Worm (Caenorhabditis elegans) whole organism, L4 larva: ENCODE measurements around the gene C16C4.1.

Source experiments
- T26A8.4 ChIP-seq: fragments of 200-800 bp; sonication (Bioruptor generic); IDR thresholded peaks from 2 replicates; pipeline ENCODE4 v1.3.6; 2022; ENCODE audit warnings: missing genetic modification characterization, missing compliant biosample characterization
- ZK546.5 ChIP-seq, 2 experiments: sonication (generic microtip); optimal IDR thresholded peaks; 2 replicates each; lab custom pipeline; 2017; ENCODE audit warnings: missing biosample characterization in 2 of 2, missing genetic modification characterization in 2 of 2
- aly-2 ChIP-seq: sonication (generic microtip); optimal IDR thresholded peaks from 2 replicates; lab custom pipeline; 2018; ENCODE audit warnings: missing biosample characterization, missing genetic modification characterization
- ama-1 ChIP-seq: fragments of 150-350 bp; optimal IDR thresholded peaks from 2 replicates; lab custom pipeline; 2014; ENCODE audit warnings: inconsistent platforms, mixed read lengths
- attf-4 ChIP-seq: sonication (generic microtip); optimal IDR thresholded peaks from 3 replicates; lab custom pipeline; 2017; ENCODE audit warnings: missing biosample characterization, missing genetic modification characterization
- ceh-82 ChIP-seq: sonication (generic microtip); optimal IDR thresholded peaks from 2 replicates; lab custom pipeline; 2017; ENCODE audit warnings: missing biosample characterization, missing genetic modification characterization
- daf-19 ChIP-seq: fragments of 200-800 bp; sonication (Bioruptor generic); conservative IDR thresholded peaks from 2 replicates; pipeline ENCODE4 v1.3.6; 2022; ENCODE audit warnings: missing genetic modification characterization, missing compliant biosample characterization
- dmd-8 ChIP-seq: fragments of 200-800 bp; sonication (Bioruptor generic); IDR thresholded peaks from 2 replicates; pipeline ENCODE4 v1.3.6; 2022; ENCODE audit warnings: missing genetic modification characterization, missing compliant biosample characterization
- egl-43 ChIP-seq: fragments of 200-800 bp; sonication (Bioruptor generic); IDR thresholded peaks from 2 replicates; pipeline ENCODE4 v1.3.6; 2022; ENCODE audit warnings: missing genetic modification reagents, missing genetic modification characterization, missing compliant biosample characterization
- fos-1 ChIP-seq: fragments of 150-350 bp; optimal IDR thresholded peaks from 2 replicates; lab custom pipeline; 2014; ENCODE audit warnings: missing biosample characterization, missing genetic modification characterization
- hlh-11 ChIP-seq: fragments of 200-800 bp; sonication (Bioruptor generic); optimal IDR thresholded peaks from 2 replicates; lab custom pipeline; 2018; ENCODE audit warnings: mild to moderate bottlenecking, missing genetic modification characterization, missing compliant biosample characterization
- lim-7 ChIP-seq: fragments of 200-800 bp; sonication (Bioruptor generic); IDR thresholded peaks from 2 replicates; pipeline ENCODE4 v1.3.6; 2022; ENCODE audit warnings: missing genetic modification characterization, missing compliant biosample characterization
- lin-1 ChIP-seq: fragments of 200-800 bp; sonication (Bioruptor generic); IDR thresholded peaks from 2 replicates; pipeline ENCODE4 v1.3.6; 2022; ENCODE audit warnings: missing genetic modification reagents, missing genetic modification characterization, missing compliant biosample characterization
- lin-13 ChIP-seq: fragments of 150-350 bp; optimal IDR thresholded peaks from 2 replicates; lab custom pipeline; 2014; ENCODE audit warnings: missing biosample characterization, missing genetic modification reagents, missing genetic modification characterization
- lin-38 ChIP-seq: fragments of 200-800 bp; sonication (Bioruptor generic); IDR thresholded peaks from 2 replicates; pipeline ENCODE4 v1.3.6; 2022; ENCODE audit warnings: missing genetic modification reagents, missing genetic modification characterization, missing compliant biosample characterization
- lir-3 ChIP-seq: sonication (generic microtip); optimal IDR thresholded peaks from 2 replicates; lab custom pipeline; 2016; ENCODE audit warnings: mild to moderate bottlenecking, missing genetic modification characterization, missing compliant biosample characterization
- madf-5 ChIP-seq, 2 experiments: fragments of 200-800 bp; sonication (Bioruptor generic); IDR thresholded peaks; 2 replicates each; pipeline ENCODE4 v1.3.6; 2022; ENCODE audit warnings: missing compliant biosample characterization in 2 of 2, missing genetic modification characterization in 2 of 2
- mep-1 ChIP-seq: fragments of 150-350 bp; sonication (generic microtip); optimal IDR thresholded peaks from 3 replicates; lab custom pipeline; 2014; ENCODE audit warnings: missing biosample characterization, missing genetic modification characterization
- mxl-3 ChIP-seq: fragments of 200-800 bp; sonication (Bioruptor generic); optimal IDR thresholded peaks from 2 replicates; lab custom pipeline; 2018; ENCODE audit warnings: mild to moderate bottlenecking, missing genetic modification characterization, missing compliant biosample characterization
- nhr-102 ChIP-seq: sonication (generic microtip); optimal IDR thresholded peaks from 2 replicates; lab custom pipeline; 2016; ENCODE audit warnings: mild to moderate bottlenecking, missing genetic modification characterization, moderate library complexity, missing compliant biosample characterization
- nhr-111 ChIP-seq: fragments of 200-800 bp; sonication (Bioruptor generic); optimal IDR thresholded peaks from 2 replicates; lab custom pipeline; 2018; ENCODE audit warnings: mild to moderate bottlenecking, missing genetic modification characterization, missing compliant biosample characterization
- nhr-25 ChIP-seq: sonication (generic microtip); optimal IDR thresholded peaks from 2 replicates; lab custom pipeline; 2017; ENCODE audit warnings: missing genetic modification characterization, mild to moderate bottlenecking, missing compliant biosample characterization, antibody characterized with exemption, moderate library complexity, borderline replicate concordance; ENCODE audit not compliant: insufficient read depth
- nhr-28 ChIP-seq: fragments of 150-350 bp; optimal IDR thresholded peaks from 2 replicates; lab custom pipeline; 2014; ENCODE audit warnings: missing biosample characterization, missing genetic modification characterization
- nhr-6 ChIP-seq: fragments of 150-350 bp; optimal IDR thresholded peaks from 2 replicates; lab custom pipeline; 2014; ENCODE audit warnings: missing biosample characterization, missing genetic modification characterization
- nhr-76 ChIP-seq: fragments of 150-350 bp; optimal IDR thresholded peaks from 2 replicates; lab custom pipeline; 2014; ENCODE audit warnings: missing biosample characterization, missing genetic modification characterization
- sdz-12 ChIP-seq: fragments of 200-800 bp; sonication (Bioruptor generic); optimal IDR thresholded peaks from 2 replicates; lab custom pipeline; 2018; ENCODE audit warnings: mild to moderate bottlenecking, missing genetic modification characterization, missing compliant biosample characterization
- set-16 ChIP-seq: fragments of 200-800 bp; sonication (Bioruptor generic); IDR thresholded peaks from 2 replicates; pipeline ENCODE4 v1.3.6; 2022; ENCODE audit warnings: missing genetic modification reagents, missing genetic modification characterization, missing compliant biosample characterization
- spr-3 ChIP-seq: fragments of 200-800 bp; sonication (Bioruptor generic); optimal IDR thresholded peaks from 2 replicates; lab custom pipeline; 2018; ENCODE audit warnings: mild to moderate bottlenecking, missing genetic modification characterization, missing compliant biosample characterization
- unc-130 ChIP-seq: sonication (generic microtip); optimal IDR thresholded peaks from 2 replicates; lab custom pipeline; 2016; ENCODE audit warnings: missing genetic modification reagents, missing genetic modification characterization, missing compliant biosample characterization
- unc-39 ChIP-seq: sonication (generic microtip); optimal IDR thresholded peaks from 2 replicates; lab custom pipeline; 2017; ENCODE audit warnings: missing biosample characterization, missing genetic modification characterization
- unc-62 ChIP-seq, 3 experiments: fragments of 150-350 bp in 1 of 3; sonication (generic microtip); optimal IDR thresholded peaks in 2 of 3; peaks in 1 of 3; 1 replicate in 1 of 3; 2 replicates in 2 of 3; lab custom pipeline; 2014 to 2017; ENCODE audit warnings: missing biosample characterization in 3 of 3, missing genetic modification characterization in 3 of 3, missing genetic modification reagents in 3 of 3, missing genotype in 1 of 3
- zip-2 ChIP-seq: fragments of 150-350 bp; optimal IDR thresholded peaks from 2 replicates; lab custom pipeline; 2014; ENCODE audit warnings: missing biosample characterization, missing genetic modification characterization
- ztf-11 ChIP-seq: fragments of 150-350 bp; optimal IDR thresholded peaks from 2 replicates; lab custom pipeline; 2014; ENCODE audit warnings: missing biosample characterization, missing genetic modification characterization
- ztf-7 ChIP-seq: fragments of 150-350 bp; optimal IDR thresholded peaks from 2 replicates; lab custom pipeline; 2014; ENCODE audit warnings: missing biosample characterization, missing genetic modification characterization

C16C4.1 gene

ce11 chrII:1886379-1886778, 7.6 kb upstream of the C16C4.1 start, which contains the start of gene math-7:
Gene math-7 (minus strand): TSS chrII:1886479.
- TF ChIP-seq lin-1 (no peak), attf-4 (tag; lab: Kevin White, UChicago) (no peak), nhr-76 (tag; lab: Kevin White, UChicago) (no peak), mxl-3 (GFP tag; lab: Kevin White, UChicago) (no peak), nhr-25 (tag; lab: Kevin White, UChicago) (no peak), ceh-82 (tag; lab: Kevin White, UChicago) (no peak), dmd-8 (GFP tag; lab: Robert Waterston, UW) (no peak), ama-1 (no peak), T26A8.4 (GFP tag; lab: Robert Waterston, UW) (no peak), nhr-111 (no peak), ztf-11 (tag; lab: Kevin White, UChicago) (no peak), unc-39 (tag; lab: Kevin White, UChicago) (no peak), nhr-28 (tag; lab: Kevin White, UChicago) (no peak), mep-1 (tag; lab: Kevin White, UChicago) (no peak)
- TF ChIP-seq, all 104 proteins: peak for 0

- no peak for TF ChIP-seq mep-1 (tag; lab: Kevin White, UChicago)
- TF ChIP-seq unc-130 (GFP tag; lab: Kevin White, UChicago), result no peak
- TF ChIP-seq daf-19 (GFP tag; lab: Robert Waterston, UW), result no peak
- TF ChIP-seq lim-7, result no peak
- TF ChIP-seq lir-3, result no peak
- TF ChIP-seq spr-3 (GFP tag; lab: Kevin White, UChicago), result no peak
- no peak for TF ChIP-seq lin-38 (GFP tag; lab: Robert Waterston, UW)
- TF ChIP-seq nhr-6, result no peak
These were observed 4.9 kb upstream of the C16C4.1 start, which contains the start of gene math-8 for ce11 chrII:1889071-1889470. Gene math-8 (minus strand): TSS chrII:1889171.

ce11 chrII:1890682-1891081, 3.3 kb upstream of the C16C4.1 start, which contains the start of gene math-9:
Gene math-9 (minus strand): TSS chrII:1890782.
- no peak for TF ChIP-seq egl-43 (GFP tag; lab: Robert Waterston, UW)

- TF ChIP-seq ztf-7 (tag; lab: Kevin White, UChicago) (no peak), fos-1 (tag; lab: Kevin White, UChicago) (no peak), zip-2 (tag; lab: Kevin White, UChicago) (no peak), mxl-3 (GFP tag; lab: Kevin White, UChicago) (no peak), lin-13 (GFP tag; lab: Kevin White, UChicago) (no peak), T26A8.4 (GFP tag; lab: Robert Waterston, UW) (no peak), nhr-102 (tag; lab: Kevin White, UChicago) (no peak), daf-19 (GFP tag; lab: Robert Waterston, UW) (no peak), ZK546.5 (tag; optimal IDR thresholded peaks at IDR 0.05; lab: Kevin White, UChicago) (no peak), attf-4 (tag; lab: Kevin White, UChicago) (no peak), sdz-12 (no peak), set-16 (GFP tag; lab: Robert Waterston, UW) (no peak), unc-62 (GFP tag; optimal IDR thresholded peaks at IDR 0.05 in 1 of 2; lab: Kevin White, UChicago) (no peak), unc-62 (tag; optimal IDR thresholded peaks at IDR 0.05; lab: Kevin White, UChicago) (no peak)
These were observed 1.3 kb downstream of the C16C4.1 start, which contains the start of gene C46F9.5 for ce11 chrII:1895278-1895677. Gene C46F9.5 (plus strand): TSS chrII:1895578.

ce11 chrII:1895762-1896161, 1.8 kb downstream of the C16C4.1 start, which contains the start of gene math-25:
Gene math-25 (plus strand): TSS chrII:1896062.
- TF ChIP-seq lim-7, result no peak
- TF ChIP-seq aly-2 (tag; lab: Kevin White, UChicago), result no peak
- no peak for TF ChIP-seq hlh-11 (tag; lab: Kevin White, UChicago)
- no peak for TF ChIP-seq madf-5 (GFP tag; IDR thresholded peaks at IDR 0.05; lab: Robert Waterston, UW)
- TF ChIP-seq nhr-76 (tag; lab: Kevin White, UChicago), result no peak
